Fruit fly (Drosophila melanogaster) whole organism, prepupa: Measurements from ENCODE around the gene MetRS-m.

Experiments used
- Blimp-1 ChIP-seq: fragments of 200-800 bp; sonication (Bioruptor generic); optimal IDR thresholded peaks from 3 replicates; lab custom pipeline; 2017; ENCODE audit warnings: missing biosample characterization, missing genetic modification characterization, mild to moderate bottlenecking, moderate library complexity, missing genetic modification reagents
- CG10669 ChIP-seq: fragments of 200-800 bp; sonication (Bioruptor generic); optimal IDR thresholded peaks from 3 replicates; lab custom pipeline; 2018; ENCODE audit warnings: missing biosample characterization, mild to moderate bottlenecking, missing genetic modification characterization, moderate library complexity
- CG11902 ChIP-seq: fragments of 200-800 bp; sonication (Bioruptor generic); optimal IDR thresholded peaks from 3 replicates; lab custom pipeline; 2016; ENCODE audit warnings: missing biosample characterization, missing genetic modification characterization
- CG3032 ChIP-seq: fragments of 200-800 bp; optimal IDR thresholded peaks from 2 replicates; lab custom pipeline; 2019; ENCODE audit warnings: missing biosample characterization, mild to moderate bottlenecking, missing genetic modification characterization, moderate library complexity
- CG32006 ChIP-seq: fragments of 200-800 bp; sonication (Bioruptor generic); optimal IDR thresholded peaks from 3 replicates; lab custom pipeline; 2017; ENCODE audit warnings: missing biosample characterization, mild to moderate bottlenecking, missing genetic modification characterization
- CG3919 ChIP-seq: fragments of 200-800 bp; sonication (Bioruptor generic); optimal IDR thresholded peaks from 3 replicates; lab custom pipeline; 2016; ENCODE audit warnings: missing biosample characterization, missing genetic modification characterization
- CG4318 ChIP-seq: fragments of 200-800 bp; sonication (Bioruptor generic); optimal IDR thresholded peaks from 3 replicates; lab custom pipeline; 2017; ENCODE audit warnings: missing biosample characterization, mild to moderate bottlenecking, missing genetic modification characterization
- CG6276 ChIP-seq: fragments of 200-800 bp; sonication (Bioruptor generic); optimal IDR thresholded peaks from 2 replicates; lab custom pipeline; 2017; ENCODE audit warnings: missing biosample characterization, mild to moderate bottlenecking, missing genetic modification characterization
- CG6792 ChIP-seq: fragments of 200-800 bp; sonication (Bioruptor generic); optimal IDR thresholded peaks from 3 replicates; lab custom pipeline; 2016; ENCODE audit warnings: missing biosample characterization, missing genetic modification characterization
- CG6808 ChIP-seq: fragments of 200-800 bp; sonication (Bioruptor generic); optimal IDR thresholded peaks from 3 replicates; lab custom pipeline; 2017; ENCODE audit warnings: missing biosample characterization, missing genetic modification characterization, mild to moderate bottlenecking, moderate library complexity, missing genetic modification reagents
- CG6854 ChIP-seq: fragments of 200-800 bp; sonication (Bioruptor generic); optimal IDR thresholded peaks from 2 replicates; lab custom pipeline; 2017; ENCODE audit warnings: missing biosample characterization, mild to moderate bottlenecking, missing genetic modification characterization
- CG7368 ChIP-seq: fragments of 200-800 bp; sonication (Bioruptor generic); optimal IDR thresholded peaks from 3 replicates; lab custom pipeline; 2016; ENCODE audit warnings: missing biosample characterization, missing genetic modification characterization
- CG8319 ChIP-seq: fragments of 200-800 bp; sonication (Bioruptor generic); optimal IDR thresholded peaks from 3 replicates; lab custom pipeline; 2016; ENCODE audit warnings: missing biosample characterization, missing genetic modification characterization
- Eip75B ChIP-seq: fragments of 200-800 bp; sonication (Bioruptor generic); optimal IDR thresholded peaks from 3 replicates; lab custom pipeline; 2016; ENCODE audit warnings: missing biosample characterization, missing genetic modification characterization
- Eip93F ChIP-seq: fragments of 200-800 bp; sonication (Bioruptor generic); optimal IDR thresholded peaks from 2 replicates; lab custom pipeline; 2016; ENCODE audit warnings: missing biosample characterization, mild to moderate bottlenecking, missing genetic modification characterization
- Ets21C ChIP-seq: fragments of 200-800 bp; sonication (Bioruptor generic); optimal IDR thresholded peaks from 3 replicates; lab custom pipeline; 2016; ENCODE audit warnings: missing biosample characterization, missing genetic modification characterization
- Ets96B ChIP-seq: fragments of 200-800 bp; optimal IDR thresholded peaks from 2 replicates; lab custom pipeline; 2019; ENCODE audit warnings: missing biosample characterization, mild to moderate bottlenecking, missing genetic modification characterization, moderate library complexity
- Gug ChIP-seq: fragments of 200-800 bp; sonication (Bioruptor generic); IDR thresholded peaks from 2 replicates; pipeline ENCODE4 v1.3.6; 2022; ENCODE audit warnings: missing biosample characterization, missing genetic modification characterization
- Hr38 ChIP-seq: sonication (Bioruptor generic); optimal IDR thresholded peaks from 2 replicates; lab custom pipeline; 2016; ENCODE audit warnings: missing biosample characterization, missing genetic modification characterization
- Hr39 ChIP-seq: fragments of 200-800 bp; sonication (Bioruptor generic); optimal IDR thresholded peaks from 2 replicates; lab custom pipeline; 2016; ENCODE audit warnings: missing biosample characterization, missing genetic modification characterization
- Hr4 ChIP-seq: fragments of 200-800 bp; sonication (Bioruptor generic); optimal IDR thresholded peaks from 3 replicates; lab custom pipeline; 2016; ENCODE audit warnings: missing biosample characterization, missing genetic modification characterization
- Met ChIP-seq: fragments of 200-800 bp; sonication (Bioruptor generic); optimal IDR thresholded peaks from 3 replicates; lab custom pipeline; 2016; ENCODE audit warnings: missing biosample characterization, missing genetic modification characterization
- OdsH ChIP-seq: fragments of 200-800 bp; sonication (Bioruptor generic); optimal IDR thresholded peaks from 3 replicates; lab custom pipeline; 2016; ENCODE audit warnings: missing biosample characterization, missing genetic modification characterization
- Smox ChIP-seq: fragments of 200-800 bp; sonication (Bioruptor generic); optimal IDR thresholded peaks from 3 replicates; lab custom pipeline; 2016; ENCODE audit warnings: missing biosample characterization, missing genetic modification characterization
- Sox15 ChIP-seq: fragments of 200-800 bp; sonication (Bioruptor generic); optimal IDR thresholded peaks from 3 replicates; lab custom pipeline; 2016; ENCODE audit warnings: missing biosample characterization, missing genetic modification characterization
- achi ChIP-seq: fragments of 200-800 bp; sonication (Bioruptor generic); optimal IDR thresholded peaks from 3 replicates; lab custom pipeline; 2016; ENCODE audit warnings: missing biosample characterization, missing genetic modification characterization
- acj6 ChIP-seq: fragments of 200-800 bp; sonication (Bioruptor generic); optimal IDR thresholded peaks from 3 replicates; lab custom pipeline; 2016; ENCODE audit warnings: missing biosample characterization, missing genetic modification characterization
- cyc ChIP-seq: fragments of 200-800 bp; sonication (Bioruptor generic); optimal IDR thresholded peaks from 3 replicates; lab custom pipeline; 2016; ENCODE audit warnings: missing biosample characterization, missing genetic modification characterization
- dac ChIP-seq: fragments of 200-800 bp; sonication (Bioruptor generic); optimal IDR thresholded peaks from 2 replicates; lab custom pipeline; 2017; ENCODE audit warnings: missing biosample characterization, mild to moderate bottlenecking, missing genetic modification characterization
- dsx ChIP-seq: fragments of 200-800 bp; optimal IDR thresholded peaks from 3 replicates; lab custom pipeline; 2019; ENCODE audit warnings: missing biosample characterization, mild to moderate bottlenecking, missing genetic modification characterization, moderate library complexity; ENCODE audit not compliant: poor library complexity, severe bottlenecking
- eg ChIP-seq: fragments of 200-800 bp; sonication (Bioruptor generic); IDR thresholded peaks from 3 replicates; pipeline ENCODE4 v1.3.6; 2022; ENCODE audit warnings: missing biosample characterization, missing genetic modification characterization
- esn ChIP-seq: fragments of 200-800 bp; sonication (Bioruptor generic); optimal IDR thresholded peaks from 2 replicates; lab custom pipeline; 2016; ENCODE audit warnings: missing biosample characterization, mild to moderate bottlenecking, missing genetic modification characterization, moderate library complexity
- fd85E ChIP-seq: fragments of 200-800 bp; sonication (Bioruptor generic); optimal IDR thresholded peaks from 3 replicates; lab custom pipeline; 2016; ENCODE audit warnings: missing biosample characterization, missing genetic modification characterization
- fkh ChIP-seq: fragments of 200-800 bp; sonication (Bioruptor generic); optimal IDR thresholded peaks from 3 replicates; lab custom pipeline; 2017; ENCODE audit warnings: missing biosample characterization, mild to moderate bottlenecking, missing genetic modification characterization, moderate library complexity
- lz ChIP-seq: fragments of 200-800 bp; sonication (Bioruptor generic); optimal IDR thresholded peaks from 3 replicates; lab custom pipeline; 2016; ENCODE audit warnings: missing biosample characterization, missing genetic modification characterization
- salr ChIP-seq, 2 experiments: fragments of 200-800 bp; sonication (Bioruptor generic); optimal IDR thresholded peaks; 3 replicates each; lab custom pipeline; 2016 to 2018; ENCODE audit warnings: missing biosample characterization in 2 of 2, missing genetic modification characterization in 2 of 2, mild to moderate bottlenecking in 1 of 2
- svp ChIP-seq: fragments of 200-800 bp; sonication (Bioruptor generic); peaks from one replicate; lab custom pipeline; 2016; ENCODE audit warnings: missing biosample characterization, missing genetic modification characterization
- topi ChIP-seq: fragments of 200-800 bp; sonication (Bioruptor generic); optimal IDR thresholded peaks from 3 replicates; lab custom pipeline; 2016; ENCODE audit warnings: missing biosample characterization, missing genetic modification characterization
- vri ChIP-seq: fragments of 200-800 bp; sonication (Bioruptor generic); optimal IDR thresholded peaks from 3 replicates; lab custom pipeline; 2016; ENCODE audit warnings: missing biosample characterization, mild to moderate bottlenecking, missing genetic modification characterization

The MetRS-m gene

DNA sequence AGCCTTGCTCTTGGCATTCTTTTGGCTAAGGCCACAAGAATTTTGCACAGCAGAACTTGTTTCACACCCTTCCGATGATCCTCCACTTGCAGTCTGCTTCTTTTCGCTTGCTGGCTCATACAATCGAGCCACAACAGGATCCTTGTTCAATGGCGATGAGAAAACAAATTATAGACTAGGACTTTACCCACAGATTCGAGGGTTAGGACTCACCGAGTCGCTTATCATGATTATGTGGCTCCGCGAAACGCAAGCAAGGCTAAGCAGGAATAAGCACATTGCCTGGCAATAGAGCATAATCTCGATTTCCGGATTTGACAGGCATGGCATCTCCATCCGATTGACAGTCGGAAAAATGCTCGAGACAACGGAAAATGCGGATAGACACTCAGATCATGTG is 2.3 kb upstream of the MetRS-m start, which contains the start of the genes CG14839 and CG14841:
TSS of gene CG14839 (plus strand) at position 301 of the 400 bp plus-strand sequence.
TSS of gene CG14841 (minus strand) at position 332 of the 400 bp plus-strand sequence.
- TF ChIP-seq topi (GFP tag; lab: Kevin White, UChicago), result no peak
- no peak for TF ChIP-seq CG4318 (GFP tag; lab: Kevin White, UChicago)
- TF ChIP-seq esn, result no peak
- no peak for TF ChIP-seq salr (GFP tag; optimal IDR thresholded peaks at IDR 0.05; lab: Kevin White, UChicago)
- TF ChIP-seq OdsH (GFP tag; lab: Kevin White, UChicago), result no peak
- TF ChIP-seq Hr39, result no peak
- TF ChIP-seq CG11902 (GFP tag; lab: Kevin White, UChicago), result no peak
- TF ChIP-seq Eip75B (GFP tag; lab: Kevin White, UChicago), result no peak
- no peak for TF ChIP-seq eg
- TF ChIP-seq CG8319 (GFP tag; lab: Kevin White, UChicago), result no peak
- no peak for TF ChIP-seq achi (GFP tag; lab: Kevin White, UChicago)
- TF ChIP-seq acj6 (GFP tag; lab: Kevin White, UChicago), result no peak
- no peak for TF ChIP-seq Met (GFP tag; lab: Kevin White, UChicago)
- no peak for TF ChIP-seq Hr4 (GFP tag; lab: Kevin White, UChicago)
- TF ChIP-seq Sox15 (GFP tag; lab: Kevin White, UChicago), result no peak
- TF ChIP-seq Ets96B (tag; lab: Kevin White, UChicago), result no peak
- no peak for TF ChIP-seq Gug (GFP tag; lab: Robert Waterston, UW)
- TF ChIP-seq Hr38 (GFP tag; lab: Kevin White, UChicago), result no peak
- no peak for TF ChIP-seq CG7368 (GFP tag; lab: Kevin White, UChicago)
- TF ChIP-seq vri, result no peak

DNA sequence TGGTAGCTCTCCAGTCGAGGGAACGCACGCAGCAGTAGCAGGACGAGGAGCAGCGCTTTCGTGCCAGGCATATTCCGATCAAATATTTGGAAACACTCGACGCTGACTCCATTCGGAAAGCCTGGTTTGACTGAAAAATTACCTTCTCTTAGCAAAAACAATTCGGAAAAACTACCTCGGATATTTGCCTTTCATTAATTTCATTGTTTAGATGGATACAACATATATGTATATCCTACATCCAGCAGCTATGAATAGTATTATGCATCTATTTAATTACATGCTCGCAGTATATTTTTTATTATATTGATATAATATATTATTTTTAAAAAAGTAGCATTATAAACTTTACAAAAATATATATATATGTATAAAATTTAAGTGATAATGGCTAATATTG is 1.3 kb upstream of the MetRS-m start, which contains the start of gene CG14840:
TSS of gene CG14840 (minus strand) at position 101 of the 400 bp plus-strand sequence.
- TF ChIP-seq CG6808 (GFP tag; lab: Kevin White, UChicago) (no peak), Met (GFP tag; lab: Kevin White, UChicago) (no peak), CG6854 (GFP tag; lab: Kevin White, UChicago) (no peak), CG6792 (GFP tag; lab: Kevin White, UChicago) (no peak), dsx (no peak), achi (GFP tag; lab: Kevin White, UChicago) (no peak), lz (GFP tag; lab: Kevin White, UChicago) (no peak), vri (no peak), Ets21C (GFP tag; lab: Kevin White, UChicago) (no peak), CG7368 (GFP tag; lab: Kevin White, UChicago) (no peak)

DNA sequence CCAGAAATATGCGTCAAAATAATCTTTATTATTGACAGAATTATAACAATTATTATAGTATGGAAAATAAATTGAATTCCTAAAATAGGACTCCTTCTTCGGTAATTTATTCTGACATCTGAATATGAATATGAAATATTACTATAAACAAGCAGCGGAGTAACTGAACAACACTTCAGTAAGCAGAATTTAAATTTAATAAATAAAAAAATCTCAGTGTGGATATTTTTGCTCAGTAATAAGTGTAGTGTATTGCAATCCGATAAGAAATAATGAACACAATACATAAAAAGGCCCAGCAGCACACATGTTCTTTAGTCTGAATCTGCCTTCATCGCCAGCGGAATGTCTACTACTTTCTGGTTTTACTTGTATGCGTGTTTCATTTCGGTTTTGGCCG is 4.0 kb downstream of the MetRS-m start, which contains the start of gene CG43179:
TSS of gene CG43179 (plus strand) at position 301 of the 400 bp plus-strand sequence.
- TF ChIP-seq CG10669 (GFP tag; lab: Kevin White, UChicago) (no peak), svp (GFP tag; lab: Kevin White, UChicago) (peak; percentile 15)

DNA sequence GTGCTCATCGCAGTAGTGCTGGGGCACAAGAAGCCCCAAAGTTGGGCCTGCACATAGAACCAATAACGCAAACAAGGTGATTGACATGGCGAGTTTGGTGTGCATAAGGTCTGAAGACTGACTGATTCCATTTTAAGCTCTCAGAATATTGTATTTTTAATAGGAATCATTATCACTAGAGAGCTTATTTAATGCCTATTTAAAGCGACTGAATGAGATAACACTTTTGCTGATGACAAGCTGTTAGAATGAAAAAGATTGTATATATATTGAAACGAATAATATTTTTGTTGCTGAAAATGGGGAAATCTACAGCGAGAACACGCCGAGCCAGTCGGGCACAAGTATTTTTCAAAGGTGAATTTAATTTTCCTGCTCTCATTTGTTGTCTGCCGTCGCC is 14.4 kb downstream of the MetRS-m start, which contains the start of gene CG9616:
TSS of gene CG9616 (minus strand) at position 101 of the 400 bp plus-strand sequence.
- TF ChIP-seq topi (GFP tag; lab: Kevin White, UChicago) (no peak), Ets96B (tag; lab: Kevin White, UChicago) (no peak), Met (GFP tag; lab: Kevin White, UChicago) (no peak), CG3032 (tag; lab: Kevin White, UChicago) (no peak), CG3919 (GFP tag; lab: Kevin White, UChicago) (no peak), fd85E (GFP tag; lab: Kevin White, UChicago) (no peak), salr (GFP tag; optimal IDR thresholded peaks at IDR 0.05; lab: Kevin White, UChicago) (no peak), CG32006 (no peak), Hr4 (GFP tag; lab: Kevin White, UChicago) (no peak), Smox (GFP tag; lab: Kevin White, UChicago) (no peak), Blimp-1 (no peak), CG6276 (GFP tag; lab: Kevin White, UChicago) (no peak), dac (no peak), cyc (GFP tag; lab: Kevin White, UChicago) (no peak), esn (no peak), Eip93F (GFP tag; lab: Kevin White, UChicago) (no peak), fkh (GFP tag; lab: Kevin White, UChicago) (no peak)
